Fruit fly (Drosophila melanogaster) whole organism, embryonic: Measurements from ENCODE around the gene CG7179.
A peak's percentile ranks its signal among the peaks of the same experiment; 100 is the strongest.

Experiments used
- Aef1 ChIP-seq: fragments of 200-800 bp; sonication (Bioruptor generic); IDR thresholded peaks from 3 replicates; pipeline ENCODE4 v1.3.6; 2022; ENCODE audit warnings: missing biosample characterization, missing genetic modification characterization
- B-H2 ChIP-seq: fragments of 200-800 bp; sonication (Bioruptor generic); optimal IDR thresholded peaks from 2 replicates; lab custom pipeline; 2018; ENCODE audit warnings: missing biosample characterization, mild to moderate bottlenecking, missing genetic modification characterization
- Bgb ChIP-seq: fragments of 200-800 bp; sonication (Bioruptor generic); IDR thresholded peaks from 2 replicates; pipeline ENCODE4 v1.3.6; 2022; ENCODE audit warnings: missing biosample characterization, missing genetic modification characterization; ENCODE audit not compliant: partially characterized antibody
- CG10654 ChIP-seq: fragments of 200-800 bp; sonication (Bioruptor generic); optimal IDR thresholded peaks from 2 replicates; lab custom pipeline; 2016; ENCODE audit warnings: missing biosample characterization, missing genetic modification characterization
- CG10979 ChIP-seq: fragments of 200-800 bp; sonication (Bioruptor generic); optimal IDR thresholded peaks from 2 replicates; lab custom pipeline; 2018; ENCODE audit warnings: missing biosample characterization, mild to moderate bottlenecking, missing genetic modification characterization, moderate library complexity
- CG11247 ChIP-seq: fragments of 200-800 bp; sonication (Bioruptor generic); IDR thresholded peaks from 2 replicates; pipeline ENCODE4 v1.3.6; 2022; ENCODE audit warnings: missing biosample characterization, missing genetic modification characterization
- CG12219 ChIP-seq: fragments of 200-800 bp; sonication (Bioruptor generic); optimal IDR thresholded peaks from 3 replicates; lab custom pipeline; 2018; ENCODE audit warnings: missing biosample characterization, mild to moderate bottlenecking, missing genetic modification characterization
- CG12299 ChIP-seq: fragments of 200-800 bp; sonication (Bioruptor generic); optimal IDR thresholded peaks from 2 replicates; lab custom pipeline; 2018; ENCODE audit warnings: missing biosample characterization, mild to moderate bottlenecking, missing genetic modification characterization
- CG15269 ChIP-seq: fragments of 200-800 bp; sonication (Bioruptor generic); optimal IDR thresholded peaks from 2 replicates; lab custom pipeline; 2018; ENCODE audit warnings: missing biosample characterization, mild to moderate bottlenecking, missing genetic modification characterization, moderate library complexity
- CG16815 ChIP-seq: fragments of 200-800 bp; sonication (Bioruptor generic); optimal IDR thresholded peaks from 3 replicates; lab custom pipeline; 2017; ENCODE audit warnings: missing biosample characterization, mild to moderate bottlenecking, missing genetic modification characterization
- CG17186 ChIP-seq: fragments of 200-800 bp; sonication (Bioruptor generic); optimal IDR thresholded peaks from 3 replicates; lab custom pipeline; 2017; ENCODE audit warnings: missing biosample characterization, missing genetic modification reagents, missing genetic modification characterization
- CG17359 ChIP-seq: fragments of 200-800 bp; sonication (Bioruptor generic); optimal IDR thresholded peaks from 3 replicates; lab custom pipeline; 2018; ENCODE audit warnings: missing biosample characterization, mild to moderate bottlenecking, missing genetic modification characterization, moderate library complexity
- CG17829 ChIP-seq: fragments of 200-800 bp; optimal IDR thresholded peaks from 2 replicates; lab custom pipeline; 2019; ENCODE audit warnings: missing biosample characterization, mild to moderate bottlenecking, missing genetic modification characterization, moderate library complexity
- CG1832 ChIP-seq: fragments of 200-800 bp; sonication (Bioruptor generic); optimal IDR thresholded peaks from 2 replicates; lab custom pipeline; 2017; ENCODE audit warnings: missing biosample characterization, mild to moderate bottlenecking, missing genetic modification characterization, inconsistent platforms
- CG31224 ChIP-seq: fragments of 200-800 bp; sonication (Bioruptor generic); IDR thresholded peaks from 2 replicates; pipeline ENCODE4 v1.3.6; 2022; ENCODE audit warnings: missing biosample characterization, missing genetic modification characterization
- CG4854 ChIP-seq: fragments of 200-800 bp; sonication (Bioruptor generic); optimal IDR thresholded peaks from 2 replicates; lab custom pipeline; 2016; ENCODE audit warnings: missing biosample characterization, missing genetic modification characterization, inconsistent platforms
- CG6272 ChIP-seq: fragments of 200-800 bp; sonication (Bioruptor generic); IDR thresholded peaks from 2 replicates; pipeline ENCODE4 v1.3.6; 2022; ENCODE audit warnings: missing biosample characterization, missing genetic modification characterization
- CG8388 ChIP-seq: fragments of 200-800 bp; sonication (Bioruptor generic); optimal IDR thresholded peaks from 2 replicates; lab custom pipeline; 2019; ENCODE audit warnings: missing biosample characterization, mild to moderate bottlenecking, missing genetic modification characterization, moderate library complexity
- CG8944 ChIP-seq: fragments of 200-800 bp; sonication (Bioruptor generic); optimal IDR thresholded peaks from 3 replicates; lab custom pipeline; 2016; ENCODE audit warnings: missing biosample characterization, missing genetic modification characterization
- CoRest ChIP-seq: fragments of 200-800 bp; sonication (Bioruptor generic); optimal IDR thresholded peaks from 3 replicates; lab custom pipeline; 2018; ENCODE audit warnings: missing biosample characterization, mild to moderate bottlenecking, missing genetic modification characterization, moderate library complexity
- CrebB ChIP-seq: fragments of 200-800 bp; sonication (Bioruptor generic); optimal IDR thresholded peaks from 3 replicates; lab custom pipeline; 2018; ENCODE audit warnings: missing biosample characterization, mild to moderate bottlenecking, missing genetic modification characterization
- Dad ChIP-seq: fragments of 200-800 bp; sonication (Bioruptor generic); optimal IDR thresholded peaks from 3 replicates; lab custom pipeline; 2016; ENCODE audit warnings: missing biosample characterization, missing genetic modification characterization
- Dll ChIP-seq: fragments of 200-800 bp; sonication (Bioruptor generic); IDR thresholded peaks from 4 replicates; pipeline ENCODE4 v1.3.6; 2022; ENCODE audit warnings: missing biosample characterization, missing genetic modification characterization; ENCODE audit not compliant: partially characterized antibody
- Doc3 ChIP-seq: fragments of 200-800 bp; sonication (Bioruptor generic); IDR thresholded peaks from 3 replicates; pipeline ENCODE4 v1.3.6; 2022; ENCODE audit warnings: missing biosample characterization, missing genetic modification characterization; ENCODE audit not compliant: partially characterized antibody
- Fer1 ChIP-seq: fragments of 200-800 bp; sonication (Bioruptor generic); optimal IDR thresholded peaks from 2 replicates; lab custom pipeline; 2017; ENCODE audit warnings: missing biosample characterization, mild to moderate bottlenecking, missing genetic modification characterization
- HLH4C ChIP-seq: fragments of 200-800 bp; sonication (Bioruptor generic); IDR thresholded peaks from 3 replicates; pipeline ENCODE4 v1.3.6; 2022; ENCODE audit warnings: missing biosample characterization, missing genetic modification characterization; ENCODE audit not compliant: partially characterized antibody
- Hey ChIP-seq: fragments of 200-800 bp; sonication (Bioruptor generic); optimal IDR thresholded peaks from 3 replicates; lab custom pipeline; 2018; ENCODE audit warnings: missing biosample characterization, mild to moderate bottlenecking, missing genetic modification characterization
- MBD-R2 ChIP-seq: fragments of 200-800 bp; sonication (Bioruptor generic); IDR thresholded peaks from 2 replicates; pipeline ENCODE4 v1.3.6; 2022; ENCODE audit warnings: missing biosample characterization, missing genetic modification characterization
- Mrtf ChIP-seq: fragments of 200-800 bp; sonication (Bioruptor generic); IDR thresholded peaks from 3 replicates; pipeline ENCODE4 v1.3.6; 2022; ENCODE audit warnings: missing biosample characterization, missing genetic modification characterization
- Myb ChIP-seq: fragments of 200-800 bp; sonication (Bioruptor generic); optimal IDR thresholded peaks from 2 replicates; lab custom pipeline; 2016; ENCODE audit warnings: missing biosample characterization, missing genetic modification characterization
- Rfx ChIP-seq: fragments of 200-800 bp; sonication (Bioruptor generic); IDR thresholded peaks from 2 replicates; pipeline ENCODE4 v1.3.6; 2022; ENCODE audit warnings: missing biosample characterization, missing genetic modification characterization
- aop ChIP-seq: fragments of 200-800 bp; sonication (Bioruptor generic); IDR thresholded peaks from 2 replicates; pipeline ENCODE4 v1.3.6; 2022; ENCODE audit warnings: missing biosample characterization, missing genetic modification characterization
- cas ChIP-seq: fragments of 200-800 bp; sonication (Bioruptor generic); IDR thresholded peaks from 2 replicates; pipeline ENCODE4 v1.3.6; 2022; ENCODE audit warnings: missing biosample characterization, missing genetic modification characterization
- cg ChIP-seq: fragments of 200-800 bp; sonication (Bioruptor generic); optimal IDR thresholded peaks from 3 replicates; lab custom pipeline; 2019; ENCODE audit warnings: missing biosample characterization, mild to moderate bottlenecking, missing genetic modification characterization, moderate library complexity
- dimm ChIP-seq: fragments of 200-800 bp; sonication (Bioruptor generic); IDR thresholded peaks from 2 replicates; pipeline ENCODE4 v1.3.6; 2022; ENCODE audit warnings: missing biosample characterization, missing genetic modification characterization
- dmrt99B ChIP-seq: fragments of 200-800 bp; sonication (Bioruptor generic); optimal IDR thresholded peaks from 2 replicates; lab custom pipeline; 2018; ENCODE audit warnings: missing biosample characterization, mild to moderate bottlenecking, missing genetic modification characterization, moderate library complexity
- gsb ChIP-seq: fragments of 200-800 bp; sonication (Bioruptor generic); IDR thresholded peaks from 2 replicates; pipeline ENCODE4 v1.3.6; 2022; ENCODE audit warnings: missing biosample characterization, missing genetic modification characterization
- hbn ChIP-seq: fragments of 200-800 bp; sonication (Bioruptor generic); IDR thresholded peaks from 2 replicates; pipeline ENCODE4 v1.3.6; 2022; ENCODE audit warnings: missing biosample characterization, missing genetic modification characterization; ENCODE audit not compliant: partially characterized antibody
- her ChIP-seq: fragments of 200-800 bp; sonication (Bioruptor generic); optimal IDR thresholded peaks from 2 replicates; lab custom pipeline; 2016; ENCODE audit warnings: missing biosample characterization, missing genetic modification characterization
- lov ChIP-seq, 2 experiments: fragments of 200-800 bp in 1 of 2; fragments of >200 bp in 1 of 2; sonication (Bioruptor generic) in 1 of 2; IDR thresholded peaks in 1 of 2; optimal IDR thresholded peaks in 1 of 2; 2 replicates in 1 of 2; 3 replicates in 1 of 2; pipeline versions ENCODE4 v1.3.6 to Lab custom; 2017 to 2022; ENCODE audit warnings: missing biosample characterization in 1 of 2, missing genetic modification characterization in 1 of 2
- nau ChIP-seq: fragments of 200-800 bp; sonication (Bioruptor generic); optimal IDR thresholded peaks from 3 replicates; lab custom pipeline; 2017; ENCODE audit warnings: missing biosample characterization, mild to moderate bottlenecking, missing genetic modification characterization, missing genetic modification reagents
- nerfin-2 ChIP-seq: fragments of 200-800 bp; sonication (Bioruptor generic); IDR thresholded peaks from 2 replicates; pipeline ENCODE4 v1.3.6; 2022; ENCODE audit warnings: missing biosample characterization, missing genetic modification characterization; ENCODE audit not compliant: partially characterized antibody
- oc ChIP-seq: fragments of 200-800 bp; sonication (Bioruptor generic); optimal IDR thresholded peaks from 2 replicates; lab custom pipeline; 2018; ENCODE audit warnings: missing biosample characterization, mild to moderate bottlenecking, missing genetic modification characterization, moderate library complexity
- pros ChIP-seq: fragments of 200-800 bp; sonication (Bioruptor generic); optimal IDR thresholded peaks from 3 replicates; lab custom pipeline; 2019; ENCODE audit warnings: missing biosample characterization, mild to moderate bottlenecking, missing genetic modification characterization, moderate library complexity
- repo ChIP-seq: fragments of 200-800 bp; sonication (Bioruptor generic); optimal IDR thresholded peaks from 2 replicates; lab custom pipeline; 2016; ENCODE audit warnings: missing biosample characterization, missing genetic modification characterization
- rib ChIP-seq: fragments of 200-800 bp; sonication (Bioruptor generic); IDR thresholded peaks from 2 replicates; pipeline ENCODE4 v1.3.6; 2022; ENCODE audit warnings: missing biosample characterization, missing genetic modification characterization
- unc-4 ChIP-seq: fragments of 200-800 bp; sonication (Bioruptor generic); IDR thresholded peaks from 2 replicates; pipeline ENCODE4 v1.3.6; 2022; ENCODE audit warnings: missing biosample characterization, missing genetic modification characterization; ENCODE audit not compliant: partially characterized antibody

The CG7179 gene

DNA sequence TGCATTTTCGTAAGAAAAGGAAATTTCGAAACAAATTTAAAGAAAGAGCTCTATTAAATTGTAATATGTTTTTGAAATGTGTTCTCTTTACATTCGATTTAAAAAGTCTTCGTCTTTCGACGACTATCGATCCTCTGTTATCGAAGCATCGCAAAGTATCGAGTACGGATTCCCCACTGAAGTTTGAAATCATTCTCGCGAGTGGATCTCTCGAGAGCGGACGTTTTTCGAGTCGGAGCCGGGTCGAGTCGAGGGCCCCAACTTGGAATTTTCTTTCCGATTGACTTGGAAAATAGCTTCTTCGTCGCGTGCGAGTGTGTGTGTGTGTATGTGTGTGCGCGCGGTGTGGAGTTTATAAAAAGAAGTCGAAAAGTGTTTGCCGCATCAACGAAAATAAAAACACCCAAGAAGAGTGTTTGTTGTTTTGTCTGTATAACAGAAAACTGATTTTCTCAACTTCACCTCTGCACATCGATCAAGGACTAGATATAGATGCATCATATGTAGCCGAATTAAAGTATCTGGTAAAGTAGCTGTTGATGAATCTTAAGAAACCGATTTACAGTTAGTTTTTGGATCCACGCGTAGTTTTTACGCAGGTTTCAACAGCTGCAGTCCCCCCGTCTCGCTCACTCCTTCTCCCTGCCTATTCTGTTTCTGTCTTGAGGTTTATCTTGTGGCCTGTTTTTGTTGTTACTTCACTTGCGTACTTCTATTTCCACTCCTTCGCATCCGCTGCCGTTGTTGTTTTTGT lies 33.6 kb upstream of the CG7179 start, which contains the start of gene LanB1 (continued):
- TF ChIP-seq hbn (GFP tag; lab: Robert Waterston, UW) (peak; percentile 42), CG11247 (no peak), Hey (tag; lab: Kevin White, UChicago) (no peak), CG17186 (no peak), her (GFP tag; lab: Kevin White, UChicago) (peak; percentile 61), nau (GFP tag; lab: Kevin White, UChicago) (peak; percentile 8), lov (optimal IDR thresholded peaks at IDR 0.05; lab: Kevin White, UChicago) (no peak), lov (GFP tag; IDR thresholded peaks at IDR 0.05; lab: Robert Waterston, UW) (0 out of 3 replicates have a peak, but pooled peaks have one; percentile 27), CG31224 (GFP tag; lab: Robert Waterston, UW) (no peak), CG12219 (GFP tag; lab: Kevin White, UChicago) (peak; percentile 16), rib (GFP tag; lab: Robert Waterston, UW) (peak; percentile 60; the same call in 1 of the 2 replicates), Bgb (peak; percentile 58; the same call in 1 of the 2 replicates), CG12299 (tag; lab: Kevin White, UChicago) (no peak), CG8388 (GFP tag; lab: Kevin White, UChicago) (no peak), MBD-R2 (GFP tag; lab: Robert Waterston, UW) (no peak), Mrtf (GFP tag; lab: Robert Waterston, UW) (no peak), repo (GFP tag; lab: Kevin White, UChicago) (no peak), Fer1 (GFP tag; lab: Kevin White, UChicago) (peak; percentile 1), CG10654 (no peak), CG1832 (peak; percentile 55), CG17829 (peak; percentile 7), Rfx (GFP tag; lab: Robert Waterston, UW) (peak; percentile 32; the same call in 1 of the 2 replicates), dimm (GFP tag; lab: Robert Waterston, UW) (no peak), CG10979 (no peak), B-H2 (GFP tag; lab: Kevin White, UChicago) (no peak), Dll (GFP tag; lab: Robert Waterston, UW) (peak; percentile 53; the same call in 1 of the 4 replicates), oc (peak; percentile 52), gsb (GFP tag; lab: Robert Waterston, UW) (no peak), nerfin-2 (peak; percentile 64; the same call in 1 of the 2 replicates), unc-4 (peak; percentile 33; the same call in 1 of the 2 replicates), Doc3 (peak; percentile 39; the same call in 1 of the 3 replicates), CG6272 (GFP tag; lab: Robert Waterston, UW) (no peak), Myb (peak; percentile 57), HLH4C (peak; percentile 61; the same call in 1 of the 3 replicates), pros (GFP tag; lab: Kevin White, UChicago) (peak; percentile 97), aop (GFP tag; lab: Robert Waterston, UW) (no peak), CG8944 (GFP tag; lab: Kevin White, UChicago) (no peak), CrebB (tag; lab: Kevin White, UChicago) (peak; percentile 27), CoRest (tag; lab: Kevin White, UChicago) (no peak), CG16815 (no peak), cg (GFP tag; lab: Kevin White, UChicago) (peak; percentile 86), dmrt99B (tag; lab: Kevin White, UChicago) (no peak), CG4854 (GFP tag; lab: Kevin White, UChicago) (no peak), CG17359 (tag; lab: Kevin White, UChicago) (peak; percentile 39), Aef1 (no peak), cas (GFP tag; lab: Robert Waterston, UW) (no peak), CG15269 (tag; lab: Kevin White, UChicago) (peak; percentile 2), Dad (peak; percentile 19)
